Fruit fly (Drosophila melanogaster) whole organism, embryonic: Measurements from ENCODE around the gene P5CDh1.

Experiments used
- Aef1 ChIP-seq: fragments of 200-800 bp; sonication (Bioruptor generic); IDR thresholded peaks from 3 replicates; pipeline ENCODE4 v1.3.6; 2022; ENCODE audit warnings: missing biosample characterization, missing genetic modification characterization
- Atf6 ChIP-seq: fragments of 200-800 bp; sonication (Bioruptor generic); IDR thresholded peaks from 2 replicates; pipeline ENCODE4 v1.3.6; 2022; ENCODE audit warnings: missing biosample characterization, missing genetic modification characterization
- CG10979 ChIP-seq: fragments of 200-800 bp; sonication (Bioruptor generic); optimal IDR thresholded peaks from 2 replicates; lab custom pipeline; 2018; ENCODE audit warnings: missing biosample characterization, mild to moderate bottlenecking, missing genetic modification characterization, moderate library complexity
- CG11398 ChIP-seq: fragments of 200-800 bp; sonication (Bioruptor generic); optimal IDR thresholded peaks from 2 replicates; lab custom pipeline; 2016; ENCODE audit warnings: missing biosample characterization, missing genetic modification characterization
- CG13424 ChIP-seq: fragments of 200-800 bp; sonication (Bioruptor generic); optimal IDR thresholded peaks from 2 replicates; lab custom pipeline; 2019; ENCODE audit warnings: missing biosample characterization, mild to moderate bottlenecking, missing genetic modification characterization, moderate library complexity
- CG14441 ChIP-seq: fragments of 200-800 bp; sonication (Bioruptor generic); IDR thresholded peaks from 2 replicates; pipeline ENCODE4 v1.3.6; 2022; ENCODE audit warnings: missing biosample characterization, missing genetic modification characterization
- CG15696 ChIP-seq: fragments of 200-800 bp; sonication (Bioruptor generic); optimal IDR thresholded peaks from 2 replicates; lab custom pipeline; 2019; ENCODE audit warnings: missing biosample characterization, mild to moderate bottlenecking, missing genetic modification characterization, moderate library complexity
- CG1602 ChIP-seq: fragments of 200-800 bp; sonication (Bioruptor generic); optimal IDR thresholded peaks from 3 replicates; lab custom pipeline; 2016; ENCODE audit warnings: missing biosample characterization, missing genetic modification characterization
- CG3163 ChIP-seq: fragments of 200-800 bp; sonication (Bioruptor generic); optimal IDR thresholded peaks from 3 replicates; lab custom pipeline; 2016; ENCODE audit warnings: missing biosample characterization, missing genetic modification characterization
- CG32532 ChIP-seq: fragments of 200-800 bp; sonication (Bioruptor generic); IDR thresholded peaks from 2 replicates; pipeline ENCODE4 v1.3.6; 2022; ENCODE audit warnings: missing biosample characterization, missing genetic modification characterization
- CG33557 ChIP-seq: fragments of 200-800 bp; sonication (Bioruptor generic); optimal IDR thresholded peaks from 2 replicates; lab custom pipeline; 2019; ENCODE audit warnings: missing biosample characterization, mild to moderate bottlenecking, missing genetic modification characterization, moderate library complexity
- CG3838 ChIP-seq: fragments of 200-800 bp; sonication (Bioruptor generic); optimal IDR thresholded peaks from 3 replicates; lab custom pipeline; 2016; ENCODE audit warnings: missing biosample characterization, missing genetic modification characterization
- CG4404 ChIP-seq: fragments of 200-800 bp; sonication (Bioruptor generic); IDR thresholded peaks from 2 replicates; pipeline ENCODE4 v1.3.6; 2022; ENCODE audit warnings: missing biosample characterization, missing genetic modification characterization
- CG4730 ChIP-seq: fragments of 200-800 bp; sonication (Bioruptor generic); IDR thresholded peaks from 2 replicates; pipeline ENCODE4 v1.3.6; 2022; ENCODE audit warnings: missing biosample characterization, missing genetic modification characterization
- CG5953 ChIP-seq: fragments of 200-800 bp; sonication (Bioruptor generic); IDR thresholded peaks from 2 replicates; pipeline ENCODE4 v1.3.6; 2022; ENCODE audit warnings: missing biosample characterization, missing genetic modification characterization
- CG6689 ChIP-seq: fragments of 200-800 bp; sonication (Bioruptor generic); IDR thresholded peaks from 2 replicates; pipeline ENCODE4 v1.3.6; 2022; ENCODE audit warnings: missing biosample characterization, missing genetic modification characterization
- CG7963 ChIP-seq: fragments of 200-800 bp; sonication (Bioruptor generic); IDR thresholded peaks from 3 replicates; pipeline ENCODE4 v1.3.6; 2022; ENCODE audit warnings: missing biosample characterization, missing genetic modification characterization; ENCODE audit not compliant: partially characterized antibody
- Chrac-16 ChIP-seq: fragments of 200-800 bp; sonication (Bioruptor generic); optimal IDR thresholded peaks from 3 replicates; lab custom pipeline; 2016; ENCODE audit warnings: missing biosample characterization, missing genetic modification characterization
- Deaf1 ChIP-seq: fragments of 200-800 bp; optimal IDR thresholded peaks from 3 replicates; lab custom pipeline; 2019; ENCODE audit warnings: missing biosample characterization, mild to moderate bottlenecking, missing genetic modification characterization, moderate library complexity
- E2f1 ChIP-seq: fragments of 200-800 bp; sonication (Bioruptor generic); IDR thresholded peaks from 2 replicates; pipeline ENCODE4 v1.3.6; 2022; ENCODE audit warnings: missing biosample characterization, missing genetic modification characterization
- HLHmδ ChIP-seq: fragments of 200-800 bp; sonication (Bioruptor generic); optimal IDR thresholded peaks from 2 replicates; lab custom pipeline; 2018; ENCODE audit warnings: missing biosample characterization, mild to moderate bottlenecking, missing genetic modification characterization, moderate library complexity
- HmgZ ChIP-seq: fragments of 200-800 bp; sonication (Bioruptor generic); optimal IDR thresholded peaks from 2 replicates; lab custom pipeline; 2018; ENCODE audit warnings: missing biosample characterization, mild to moderate bottlenecking, missing genetic modification characterization
- MBD-R2 ChIP-seq: fragments of 200-800 bp; sonication (Bioruptor generic); IDR thresholded peaks from 2 replicates; pipeline ENCODE4 v1.3.6; 2022; ENCODE audit warnings: missing biosample characterization, missing genetic modification characterization
- Myb ChIP-seq: fragments of 200-800 bp; sonication (Bioruptor generic); optimal IDR thresholded peaks from 2 replicates; lab custom pipeline; 2016; ENCODE audit warnings: missing biosample characterization, missing genetic modification characterization
- Oli ChIP-seq: fragments of 200-800 bp; sonication (Bioruptor generic); optimal IDR thresholded peaks from 2 replicates; lab custom pipeline; 2018; ENCODE audit warnings: missing biosample characterization, mild to moderate bottlenecking, missing genetic modification characterization, moderate library complexity
- Optix ChIP-seq: fragments of 200-800 bp; sonication (Bioruptor generic); IDR thresholded peaks from 3 replicates; pipeline ENCODE4 v1.3.6; 2022; ENCODE audit warnings: missing biosample characterization, missing genetic modification characterization
- Poxn ChIP-seq: fragments of 200-800 bp; sonication (Bioruptor generic); IDR thresholded peaks from 2 replicates; pipeline ENCODE4 v1.3.6; 2022; ENCODE audit warnings: missing biosample characterization, missing genetic modification characterization
- Sox102F ChIP-seq: fragments of 200-800 bp; sonication (Bioruptor generic); optimal IDR thresholded peaks from 2 replicates; lab custom pipeline; 2018; ENCODE audit warnings: missing biosample characterization, mild to moderate bottlenecking, missing genetic modification characterization, moderate library complexity
- Ssrp ChIP-seq: fragments of 200-800 bp; sonication (Bioruptor generic); optimal IDR thresholded peaks from 2 replicates; lab custom pipeline; 2018; ENCODE audit warnings: missing biosample characterization, mild to moderate bottlenecking, missing genetic modification characterization, moderate library complexity
- Tbp ChIP-seq: fragments of >200 bp; optimal IDR thresholded peaks from 2 replicates; lab custom pipeline; 2018; ENCODE audit warnings: missing biosample characterization, missing genetic modification characterization
- ab ChIP-seq: fragments of 200-800 bp; sonication (Bioruptor generic); optimal IDR thresholded peaks from 2 replicates; lab custom pipeline; 2016; ENCODE audit warnings: missing biosample characterization, missing genetic modification characterization
- cad ChIP-seq: fragments of >200 bp; optimal IDR thresholded peaks from 2 replicates; lab custom pipeline; 2017; ENCODE audit warnings: missing biosample characterization, missing genetic modification characterization
- fd3F ChIP-seq: fragments of 200-800 bp; sonication (Bioruptor generic); optimal IDR thresholded peaks from 2 replicates; lab custom pipeline; 2018; ENCODE audit warnings: missing biosample characterization, mild to moderate bottlenecking, missing genetic modification characterization, moderate library complexity
- gcm ChIP-seq: fragments of 200-800 bp; sonication (Bioruptor generic); optimal IDR thresholded peaks from 2 replicates; lab custom pipeline; 2019; ENCODE audit warnings: missing biosample characterization, mild to moderate bottlenecking, missing genetic modification characterization, moderate library complexity
- gsb-n ChIP-seq: fragments of 200-800 bp; sonication (Bioruptor generic); optimal IDR thresholded peaks from 3 replicates; lab custom pipeline; 2018; ENCODE audit warnings: missing biosample characterization, mild to moderate bottlenecking, missing genetic modification characterization
- hth ChIP-seq: fragments of >200 bp; optimal IDR thresholded peaks from 2 replicates; lab custom pipeline; 2017; ENCODE audit warnings: inconsistent platforms
- kay ChIP-seq: fragments of 200-800 bp; sonication (Bioruptor generic); optimal IDR thresholded peaks from 2 replicates; lab custom pipeline; 2016; ENCODE audit warnings: missing biosample characterization, missing genetic modification characterization
- kni ChIP-seq: fragments of 200-800 bp; sonication (Bioruptor generic); optimal IDR thresholded peaks from 3 replicates; lab custom pipeline; 2017; ENCODE audit warnings: mild to moderate bottlenecking, missing biosample characterization, missing genetic modification reagents, missing genetic modification characterization
- lab ChIP-seq: fragments of 200-800 bp; sonication (Bioruptor generic); optimal IDR thresholded peaks from 3 replicates; lab custom pipeline; 2017; ENCODE audit warnings: missing biosample characterization, missing genetic modification characterization, mild to moderate bottlenecking, moderate library complexity, missing genetic modification reagents
- lov ChIP-seq, 2 experiments: fragments of 200-800 bp in 1 of 2; fragments of >200 bp in 1 of 2; sonication (Bioruptor generic) in 1 of 2; IDR thresholded peaks in 1 of 2; optimal IDR thresholded peaks in 1 of 2; 2 replicates in 1 of 2; 3 replicates in 1 of 2; pipeline versions ENCODE4 v1.3.6 to Lab custom; 2017 to 2022; ENCODE audit warnings: missing biosample characterization in 1 of 2, missing genetic modification characterization in 1 of 2
- maf-S ChIP-seq: fragments of 200-800 bp; sonication (Bioruptor generic); optimal IDR thresholded peaks from 2 replicates; lab custom pipeline; 2016; ENCODE audit warnings: missing biosample characterization, missing genetic modification characterization
- nerfin-1 ChIP-seq: fragments of 200-800 bp; sonication (Bioruptor generic); optimal IDR thresholded peaks from 3 replicates; lab custom pipeline; 2019; ENCODE audit warnings: missing biosample characterization, mild to moderate bottlenecking, missing genetic modification characterization, moderate library complexity
- nerfin-2 ChIP-seq: fragments of 200-800 bp; sonication (Bioruptor generic); IDR thresholded peaks from 2 replicates; pipeline ENCODE4 v1.3.6; 2022; ENCODE audit warnings: missing biosample characterization, missing genetic modification characterization; ENCODE audit not compliant: partially characterized antibody
- sens-2 ChIP-seq: fragments of 200-800 bp; sonication (Bioruptor generic); IDR thresholded peaks from 2 replicates; pipeline ENCODE4 v1.3.6; 2022; ENCODE audit warnings: missing biosample characterization, missing genetic modification characterization
- sima ChIP-seq: fragments of 200-800 bp; sonication (Bioruptor generic); optimal IDR thresholded peaks from 2 replicates; lab custom pipeline; 2016; ENCODE audit warnings: missing biosample characterization, missing genetic modification characterization
- tap ChIP-seq: fragments of 200-800 bp; optimal IDR thresholded peaks from 3 replicates; lab custom pipeline; 2019; ENCODE audit warnings: missing biosample characterization, mild to moderate bottlenecking, missing genetic modification characterization, moderate library complexity
- tup ChIP-seq: fragments of 200-800 bp; sonication (Bioruptor generic); optimal IDR thresholded peaks from 2 replicates; lab custom pipeline; 2016; ENCODE audit warnings: missing biosample characterization, mild to moderate bottlenecking, missing genetic modification characterization, moderate library complexity
- twi ChIP-seq: fragments of 200-800 bp; optimal IDR thresholded peaks from 2 replicates; lab custom pipeline; 2019; ENCODE audit warnings: missing biosample characterization, mild to moderate bottlenecking, missing genetic modification characterization, moderate library complexity
- vfl ChIP-seq: fragments of 200-800 bp; sonication (Bioruptor generic); optimal IDR thresholded peaks from 2 replicates; lab custom pipeline; 2016; ENCODE audit warnings: missing biosample characterization, missing genetic modification characterization
- vvl ChIP-seq: fragments of 200-800 bp; sonication (Bioruptor generic); IDR thresholded peaks from 2 replicates; pipeline ENCODE4 v1.3.6; 2022; ENCODE audit warnings: missing biosample characterization, missing genetic modification characterization
- zf30C ChIP-seq: fragments of 200-800 bp; sonication (Bioruptor generic); optimal IDR thresholded peaks from 3 replicates; lab custom pipeline; 2018; ENCODE audit warnings: missing biosample characterization, mild to moderate bottlenecking, missing genetic modification characterization

P5CDh1 gene

dm6 chr3L:21879344-21879743 lies 38.2 kb upstream of the P5CDh1 start (continued):
- 0 out of 2 replicates have a peak, but pooled peaks have one; percentile 30 for TF ChIP-seq CG6689 (GFP tag; lab: Robert Waterston, UW)
- peak; percentile 56; the same call in 1 of the 3 replicates for TF ChIP-seq CG7963 (GFP tag; lab: Robert Waterston, UW)
- TF ChIP-seq kni (GFP tag; lab: Kevin White, UChicago): peak; percentile 16
- TF ChIP-seq Aef1 (GFP tag; lab: Robert Waterston, UW): no peak
- TF ChIP-seq nerfin-1: peak; percentile 63
- no peak for TF ChIP-seq CG14441 (GFP tag; lab: Robert Waterston, UW)
- TF ChIP-seq lab (GFP tag; lab: Kevin White, UChicago): peak; percentile 52
- TF ChIP-seq CG1602 (GFP tag; lab: Kevin White, UChicago): no peak
- TF ChIP-seq hth: no peak
- TF ChIP-seq lov (optimal IDR thresholded peaks at IDR 0.05; lab: Kevin White, UChicago): no peak
- no peak; the same call in 2 of the 3 replicates for TF ChIP-seq lov (GFP tag; IDR thresholded peaks at IDR 0.05; lab: Robert Waterston, UW)
- no peak for TF ChIP-seq E2f1 (GFP tag; lab: Robert Waterston, UW)
- TF ChIP-seq Oli (tag; lab: Kevin White, UChicago): no peak
- TF ChIP-seq CG5953 (GFP tag; lab: Robert Waterston, UW): no peak
- peak; percentile 45; the same call in 1 of the 2 replicates for TF ChIP-seq MBD-R2
- peak; percentile 12 for TF ChIP-seq maf-S
- no peak for TF ChIP-seq sima (GFP tag; lab: Kevin White, UChicago)
- 0 out of 2 replicates have a peak, but pooled peaks have one; percentile 31 for TF ChIP-seq Atf6 (GFP tag; lab: Robert Waterston, UW)
- TF ChIP-seq Sox102F: no peak
- TF ChIP-seq ab (GFP tag; lab: Kevin White, UChicago): no peak
- 0 out of 2 replicates have a peak, but pooled peaks have one; percentile 47 for TF ChIP-seq sens-2
- TF ChIP-seq HLHmδ (GFP tag; lab: Kevin White, UChicago): peak; percentile 82
- TF ChIP-seq vvl (GFP tag; lab: Robert Waterston, UW): no peak; the same call in 1 of the 2 replicates
- TF ChIP-seq cad (GFP tag; lab: Kevin White, UChicago): no peak
- peak; percentile 75 for TF ChIP-seq Deaf1
- no peak for TF ChIP-seq CG4730 (GFP tag; lab: Robert Waterston, UW)
- TF ChIP-seq Ssrp (tag; lab: Kevin White, UChicago): no peak
- no peak for TF ChIP-seq vfl (GFP tag; lab: Kevin White, UChicago)
- peak; percentile 54 for TF ChIP-seq CG33557 (GFP tag; lab: Kevin White, UChicago)
- no peak for TF ChIP-seq Poxn (GFP tag; lab: Robert Waterston, UW)
- TF ChIP-seq Tbp (GFP tag; lab: Kevin White, UChicago): no peak
- peak; percentile 61 for TF ChIP-seq HmgZ
- peak; percentile 21 for TF ChIP-seq CG10979
- TF ChIP-seq CG32532 (GFP tag; lab: Robert Waterston, UW): peak; percentile 63; the same call in 1 of the 2 replicates
- TF ChIP-seq zf30C (GFP tag; lab: Kevin White, UChicago): peak; percentile 22
- peak; percentile 27 for TF ChIP-seq CG3163 (GFP tag; lab: Kevin White, UChicago)
- TF ChIP-seq kay (GFP tag; lab: Kevin White, UChicago): no peak
- no peak for TF ChIP-seq Chrac-16 (GFP tag; lab: Kevin White, UChicago)
- no peak for TF ChIP-seq CG15696 (tag; lab: Kevin White, UChicago)
- TF ChIP-seq CG3838 (GFP tag; lab: Kevin White, UChicago): no peak
- TF ChIP-seq CG11398 (GFP tag; lab: Kevin White, UChicago): no peak
- TF ChIP-seq tup (GFP tag; lab: Kevin White, UChicago): no peak
- no peak for TF ChIP-seq Optix (GFP tag; lab: Robert Waterston, UW)
- TF ChIP-seq gsb-n: no peak
- peak; percentile 71 for TF ChIP-seq nerfin-2 (GFP tag; lab: Robert Waterston, UW)
- no peak for TF ChIP-seq CG13424 (tag; lab: Kevin White, UChicago)
- TF ChIP-seq Myb (GFP tag; lab: Kevin White, UChicago): no peak
- TF ChIP-seq gcm (GFP tag; lab: Kevin White, UChicago): peak; percentile 75
- no peak for TF ChIP-seq CG4404 (GFP tag; lab: Robert Waterston, UW)
- TF ChIP-seq tap (tag; lab: Kevin White, UChicago): peak; percentile 43
- TF ChIP-seq twi (tag; lab: Kevin White, UChicago): no peak
- TF ChIP-seq fd3F (GFP tag; lab: Kevin White, UChicago): no peak
